Fruit fly (Drosophila melanogaster) whole organism, pupa: Measurements from ENCODE around the gene Nuak.

ENCODE experiments used
- CG17806 ChIP-seq: fragments of 200-800 bp; sonication (Bioruptor generic); optimal IDR thresholded peaks from 2 replicates; lab custom pipeline; 2018; ENCODE audit warnings: missing biosample characterization, mild to moderate bottlenecking, missing genetic modification characterization, moderate library complexity
- CG34367 ChIP-seq: fragments of 200-800 bp; sonication (Bioruptor generic); optimal IDR thresholded peaks from 2 replicates; lab custom pipeline; 2018; ENCODE audit warnings: missing biosample characterization, mild to moderate bottlenecking, missing genetic modification characterization
- CG8159 ChIP-seq: fragments of 200-800 bp; sonication (Bioruptor generic); optimal IDR thresholded peaks from 3 replicates; lab custom pipeline; 2018; ENCODE audit warnings: missing biosample characterization, mild to moderate bottlenecking, missing genetic modification characterization, moderate library complexity
- CG8301 ChIP-seq: fragments of 200-800 bp; sonication (Bioruptor generic); optimal IDR thresholded peaks from 2 replicates; lab custom pipeline; 2018; ENCODE audit warnings: missing biosample characterization, mild to moderate bottlenecking, missing genetic modification characterization
- CG9948 ChIP-seq: fragments of 200-800 bp; sonication (Bioruptor generic); optimal IDR thresholded peaks from 2 replicates; lab custom pipeline; 2018; ENCODE audit warnings: missing biosample characterization, mild to moderate bottlenecking, missing genetic modification characterization, moderate library complexity
- EcR ChIP-seq: fragments of 200-800 bp; sonication (Bioruptor generic); optimal IDR thresholded peaks from 3 replicates; lab custom pipeline; 2019; ENCODE audit warnings: missing biosample characterization, missing genetic modification characterization, mild to moderate bottlenecking, moderate library complexity, missing genetic modification reagents
- fd96Ca ChIP-seq: fragments of 200-800 bp; sonication (Bioruptor generic); IDR thresholded peaks from 3 replicates; pipeline ENCODE4 v1.3.6; 2022; ENCODE audit warnings: missing biosample characterization, missing genetic modification characterization

- TF ChIP-seq fd96Ca = no peak
- TF ChIP-seq CG34367 (tag; lab: Kevin White, UChicago) = no peak
- TF ChIP-seq CG9948 (tag; lab: Kevin White, UChicago) = no peak
- TF ChIP-seq EcR (GFP tag; lab: Kevin White, UChicago) = no peak
- no peak for TF ChIP-seq CG8301 (tag; lab: Kevin White, UChicago)
- TF ChIP-seq CG8159 (tag; lab: Kevin White, UChicago) = no peak
- TF ChIP-seq CG17806 (tag; lab: Kevin White, UChicago) = no peak
Measured at dm6 chr3R:10284169-10284568, 20.1 kb downstream of the Nuak start.
